Fruit fly (Drosophila melanogaster): ENCODE data around the gene mkg-p.

The mkg-p gene

dm6 chr3L:8449800-8450690, 45.0 kb upstream of the mkg-p start, which contains the start of gene Gug (continued):
- TF ChIP-seq chinmo (GFP tag; IDR thresholded peaks at IDR 0.05; ENCODE audit: partially characterized antibody) (peak; percentile 94; the same call in 3 of the 4 replicates), CG7987 (GFP tag; optimal IDR thresholded peaks at IDR 0.05) (peak; percentile 59), salm (tag; optimal IDR thresholded peaks at IDR 0.05) (no peak), CG4424 (GFP tag; optimal IDR thresholded peaks at IDR 0.05) (no peak)

- peak; percentile 83 for TF ChIP-seq bbx (GFP tag; IDR thresholded peaks at IDR 0.05; ENCODE audit: partially characterized antibody)
- peak; percentile 88 for TF ChIP-seq CG6791 (GFP tag; IDR thresholded peaks at IDR 0.05; ENCODE audit: partially characterized antibody)
- no peak for TF ChIP-seq cato (GFP tag; optimal IDR thresholded peaks at IDR 0.05; ENCODE audit: borderline replicate concordance)
- no peak for TF ChIP-seq CG14860 (GFP tag; IDR thresholded peaks at IDR 0.05; ENCODE audit: partially characterized antibody)
- no peak for TF ChIP-seq CG3847 (GFP tag; IDR thresholded peaks at IDR 0.05)
- no peak for TF ChIP-seq CG11504 (tag; optimal IDR thresholded peaks at IDR 0.05)
- peak; percentile 76 for TF ChIP-seq HLH4C (GFP tag; IDR thresholded peaks at IDR 0.05; ENCODE audit: partially characterized antibody)
- TF ChIP-seq slbo (GFP tag; IDR thresholded peaks at IDR 0.05), result peak; percentile 5; the same call in 1 of the 2 replicates
- TF ChIP-seq Pdp1 (GFP tag; optimal IDR thresholded peaks at IDR 0.05), result no peak
- TF ChIP-seq hb (GFP tag; IDR thresholded peaks at IDR 0.05; ENCODE audit: partially characterized antibody), result peak; percentile 57; the same call in 1 of the 3 replicates
- TF ChIP-seq sqz (GFP tag; optimal IDR thresholded peaks at IDR 0.05), result no peak
- TF ChIP-seq CG17568 (GFP tag; optimal IDR thresholded peaks at IDR 0.05), result peak; percentile 20
- peak; percentile 91 for TF ChIP-seq wek (GFP tag; optimal IDR thresholded peaks at IDR 0.05)
- no peak for TF ChIP-seq CG12104 (GFP tag; optimal IDR thresholded peaks at IDR 0.05)
- peak; percentile 82 for TF ChIP-seq Myb (GFP tag; optimal IDR thresholded peaks at IDR 0.05)
- TF ChIP-seq CG15011 (GFP tag; optimal IDR thresholded peaks at IDR 0.05), result no peak
- TF ChIP-seq pfk (GFP tag; optimal IDR thresholded peaks at IDR 0.05), result no peak
- peak; percentile 71 for TF ChIP-seq hbn (GFP tag; IDR thresholded peaks at IDR 0.05; ENCODE audit: partially characterized antibody)
- TF ChIP-seq tna (GFP tag; IDR thresholded peaks at IDR 0.05; ENCODE audit: partially characterized antibody), result peak; percentile 61
- TF ChIP-seq CG34224 (GFP tag; IDR thresholded peaks at IDR 0.05; ENCODE audit: partially characterized antibody), result peak; percentile 75; the same call in 2 of the 3 replicates
- no peak for TF ChIP-seq CG3163 (GFP tag; optimal IDR thresholded peaks at IDR 0.05)
- no peak for TF ChIP-seq Dek (tag; optimal IDR thresholded peaks at IDR 0.05)
- peak; percentile 76 for TF ChIP-seq knrl (GFP tag; IDR thresholded peaks at IDR 0.05; ENCODE audit: partially characterized antibody)
- peak; percentile 79; the same call in 3 of the 4 replicates for TF ChIP-seq chinmo (GFP tag; IDR thresholded peaks at IDR 0.05; ENCODE audit: partially characterized antibody)
- peak; percentile 87 for TF ChIP-seq unc-4 (GFP tag; IDR thresholded peaks at IDR 0.05; ENCODE audit: partially characterized antibody)
- peak; percentile 34; the same call in 1 of the 2 replicates for TF ChIP-seq Rfx (GFP tag; IDR thresholded peaks at IDR 0.05)
- TF ChIP-seq CG32772 (GFP tag; IDR thresholded peaks at IDR 0.05), result no peak
- TF ChIP-seq CTCF (GFP tag; optimal IDR thresholded peaks at IDR 0.05), result peak; percentile 96
- TF ChIP-seq CG6272 (GFP tag; IDR thresholded peaks at IDR 0.05), result peak; percentile 28; the same call in 1 of the 2 replicates
- TF ChIP-seq CG6254 (GFP tag; optimal IDR thresholded peaks at IDR 0.05), result no peak
- peak; percentile 72 for TF ChIP-seq CG42726 (GFP tag; IDR thresholded peaks at IDR 0.05; ENCODE audit: partially characterized antibody)
- TF ChIP-seq CHES-1-like (GFP tag; optimal IDR thresholded peaks at IDR 0.05), result no peak
- TF ChIP-seq tap (tag; optimal IDR thresholded peaks at IDR 0.05), result no peak
- TF ChIP-seq sug (tag; optimal IDR thresholded peaks at IDR 0.05), result peak; percentile 16
- peak; percentile 0 for TF ChIP-seq CG13894 (tag; optimal IDR thresholded peaks at IDR 0.05)
- no peak for TF ChIP-seq h (optimal IDR thresholded peaks at IDR 0.05)
- TF ChIP-seq klu (GFP tag; IDR thresholded peaks at IDR 0.05), result no peak
- TF ChIP-seq kni (GFP tag; optimal IDR thresholded peaks at IDR 0.05), result no peak
- no peak for TF ChIP-seq CG30431 (GFP tag; optimal IDR thresholded peaks at IDR 0.05)
- TF ChIP-seq HLH3B (GFP tag; IDR thresholded peaks at IDR 0.05), result no peak
- peak; percentile 66 for TF ChIP-seq CG2116 (GFP tag; optimal IDR thresholded peaks at IDR 0.05)
Measured at dm6 chr3L:8449202-8449799, 44.2 kb upstream of the mkg-p start, which contains the start of gene CG6983. CG6983 (minus strand) TSS chr3L:8449377.

Measured in whole organism, embryonic.